Worm (Caenorhabditis elegans) whole organism, mixed stage, embryonic: ENCODE data around the gene rga-5.

ENCODE experiments used
- mab-5 ChIP-seq: fragments of 150-350 bp; optimal IDR thresholded peaks from 2 replicates; lab custom pipeline; 2014; ENCODE audit warnings: missing biosample characterization, missing genetic modification characterization
- pha-4 ChIP-seq: fragments of 150-350 bp; optimal IDR thresholded peaks from 2 replicates; lab custom pipeline; 2018; ENCODE audit warnings: missing biosample characterization, missing genetic modification reagents, missing genetic modification characterization
- unc-62 ChIP-seq: fragments of 150-350 bp; optimal IDR thresholded peaks from 2 replicates; lab custom pipeline; 2014; ENCODE audit warnings: missing biosample characterization, missing genetic modification reagents, missing genetic modification characterization

DNA sequence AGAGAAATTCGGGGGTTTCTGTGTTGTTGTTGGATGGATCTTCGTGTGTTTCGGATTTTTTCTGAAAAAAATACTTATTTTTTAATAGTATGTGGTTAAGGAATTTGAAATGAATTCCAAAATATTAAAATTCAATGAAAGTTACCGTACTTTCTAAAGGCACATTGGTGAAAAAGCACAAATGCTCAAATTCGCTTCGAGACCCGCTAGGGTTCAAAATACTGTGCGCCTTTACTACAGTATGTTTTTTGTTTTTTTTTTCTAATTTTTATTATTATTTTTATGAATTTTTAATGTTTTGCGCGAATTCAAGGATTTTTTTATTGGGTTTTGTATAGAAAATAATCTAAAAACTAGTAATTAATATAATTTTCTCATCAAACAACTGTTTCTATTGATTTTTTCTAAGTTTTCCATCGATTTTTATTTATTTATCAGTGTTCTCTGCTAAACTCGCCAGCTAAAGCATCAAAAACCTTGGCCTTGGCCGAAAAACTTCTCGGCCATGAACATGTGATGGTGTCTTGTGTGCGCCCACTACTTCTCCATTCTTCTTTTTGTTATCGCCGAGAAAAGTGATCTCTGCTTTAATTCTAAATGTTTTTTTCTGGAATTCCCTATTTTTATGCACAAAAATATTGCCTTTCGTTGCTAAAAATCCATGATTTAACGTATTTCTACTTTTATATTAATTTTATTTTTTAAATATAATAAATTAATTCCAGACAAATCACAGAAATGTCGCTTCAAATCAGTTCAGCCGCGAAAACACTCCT is 44.3 kb upstream of the rga-5 start, which contains the start of gene iscu-1:
- no peak for TF ChIP-seq pha-4 (tag; lab: Kevin White, UChicago)
- TF ChIP-seq unc-62: no peak
- no peak for TF ChIP-seq mab-5 (tag; lab: Kevin White, UChicago)
